Worm (Caenorhabditis elegans): Measurements from ENCODE around the gene C04C11.1.

Gene C04C11.1

ce11 chrX:13977439-13978118, 42.8 kb upstream of the C04C11.1 start, which contains the start of gene F48F7.6 (continued):
- no peak for TF ChIP-seq nhr-111 (GFP tag; optimal IDR thresholded peaks at IDR 0.05)
- TF ChIP-seq D1046.2 (GFP tag; IDR thresholded peaks at IDR 0.05): no peak
- TF ChIP-seq Y105C5A.15 (GFP tag; IDR thresholded peaks at IDR 0.05): no peak
- TF ChIP-seq nhr-48 (tag; optimal IDR thresholded peaks at IDR 0.05): no peak
- no peak for TF ChIP-seq ztf-7 (tag; optimal IDR thresholded peaks at IDR 0.05)

DNA sequence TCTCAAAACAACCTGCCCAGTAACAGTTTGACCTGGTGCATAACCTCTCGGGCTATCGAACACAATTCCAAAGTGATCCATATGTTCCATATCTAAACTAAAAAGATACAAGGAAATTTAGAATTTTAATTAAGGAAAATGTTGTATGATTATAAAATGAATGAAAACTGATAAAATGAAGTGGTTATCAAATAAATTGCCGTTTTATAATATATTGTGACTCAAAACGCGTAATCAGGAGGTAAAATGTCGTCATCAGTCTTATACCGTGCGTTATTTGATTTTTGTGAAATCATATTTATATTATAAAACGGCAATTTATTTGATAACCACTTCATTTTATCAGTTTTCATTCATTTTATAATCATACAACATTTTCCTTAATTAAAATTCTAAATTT, 40.0 kb upstream of the C04C11.1 start, which contains the start of gene arrd-24:
arrd-24 (minus strand) TSS at position 101 of the 400 bp plus-strand sequence.
- TF ChIP-seq pqm-1 (tag; optimal IDR thresholded peaks at IDR 0.05): peak; percentile 24

- TF ChIP-seq cey-2 (tag; optimal IDR thresholded peaks at IDR 0.05; ENCODE audit: borderline replicate concordance, insufficient read depth) (no peak), unc-62 (GFP tag; optimal IDR thresholded peaks at IDR 0.05 in 1 of 2) (no peak), unc-62 (tag; optimal IDR thresholded peaks at IDR 0.05) (no peak)
Measured at ce11 chrX:13986307-13986706, 34.1 kb upstream of the C04C11.1 start, which contains the start of gene irld-24. TSS of gene irld-24 (plus strand) at chrX:13986607.

DNA sequence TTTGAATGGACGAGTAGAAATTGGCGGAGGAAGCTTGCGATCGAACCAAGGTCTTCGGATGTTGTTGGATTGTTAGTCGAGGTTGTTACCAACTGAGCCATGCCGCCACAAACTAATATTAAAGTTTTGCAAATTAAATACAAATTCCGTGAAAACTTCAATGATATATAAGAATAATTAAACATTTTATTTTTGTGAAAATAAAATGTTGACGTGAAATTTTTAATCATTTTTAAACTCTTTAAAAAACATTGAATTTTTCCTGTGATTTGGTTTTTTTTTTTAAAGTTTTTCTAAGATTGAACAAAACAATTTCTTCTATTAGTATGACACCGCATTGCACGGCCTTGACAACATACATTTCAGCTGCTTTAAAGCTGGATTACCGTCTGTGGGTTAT, 29.7 kb upstream of the C04C11.1 start, which contains the start of gene C31E10.11:
C31E10.11 (minus strand) TSS at position 101 of the 400 bp plus-strand sequence.
- TF ChIP-seq aha-1 (tag): no peak
- no peak for TF ChIP-seq F44E2.7 (GFP tag; IDR thresholded peaks at IDR 0.05)
- TF ChIP-seq F49E8.2 (tag; optimal IDR thresholded peaks at IDR 0.05; ENCODE audit: borderline replicate concordance): no peak
- TF ChIP-seq unc-130 (GFP tag; optimal IDR thresholded peaks at IDR 0.05): no peak
- no peak for TF ChIP-seq lir-3 (tag; optimal IDR thresholded peaks at IDR 0.05)
- TF ChIP-seq F26F4.8 (GFP tag; conservative IDR thresholded peaks at IDR 0.05): no peak
- TF ChIP-seq ZK546.5 (tag; optimal IDR thresholded peaks at IDR 0.05): no peak
- no peak for TF ChIP-seq nhr-237 (tag; optimal IDR thresholded peaks at IDR 0.05)
- no peak for TF ChIP-seq attf-4 (tag; optimal IDR thresholded peaks at IDR 0.05)
- no peak for TF ChIP-seq zip-2 (tag; optimal IDR thresholded peaks at IDR 0.05)
- no peak for TF ChIP-seq pqm-1 (tag; optimal IDR thresholded peaks at IDR 0.05)

- no peak for TF ChIP-seq lim-7 (GFP tag; IDR thresholded peaks at IDR 0.05)
- TF ChIP-seq ceh-20 (GFP tag; IDR thresholded peaks at IDR 0.05): no peak
- TF ChIP-seq unc-62 (GFP tag; optimal IDR thresholded peaks at IDR 0.05 in 1 of 2): no peak
- TF ChIP-seq unc-62 (tag; optimal IDR thresholded peaks at IDR 0.05): no peak
- TF ChIP-seq F26F4.8 (GFP tag; conservative IDR thresholded peaks at IDR 0.05): no peak
- TF ChIP-seq nhr-28 (tag; optimal IDR thresholded peaks at IDR 0.05): peak; percentile 5
- no peak for TF ChIP-seq spr-3 (GFP tag; optimal IDR thresholded peaks at IDR 0.05)
- TF ChIP-seq duxl-1 (tag; optimal IDR thresholded peaks at IDR 0.05; ENCODE audit: poor library complexity): peak; percentile 30
- TF ChIP-seq nhr-237 (tag; optimal IDR thresholded peaks at IDR 0.05): no peak
- TF ChIP-seq dpl-1 (GFP tag; optimal IDR thresholded peaks at IDR 0.05): peak; percentile 34
- no peak for TF ChIP-seq pha-4 (GFP tag; IDR thresholded peaks at IDR 0.05)
- TF ChIP-seq pha-4 (tag; optimal IDR thresholded peaks at IDR 0.05): peak; percentile 16
- TF ChIP-seq saeg-2 (GFP tag; IDR thresholded peaks at IDR 0.05): no peak
- TF ChIP-seq lin-13 (GFP tag; optimal IDR thresholded peaks at IDR 0.05): no peak
- TF ChIP-seq rbr-2 (tag; optimal IDR thresholded peaks at IDR 0.05): peak; percentile 13
- TF ChIP-seq mdt-29 (GFP tag; IDR thresholded peaks at IDR 0.05): no peak
- TF ChIP-seq zip-2 (tag; optimal IDR thresholded peaks at IDR 0.05): no peak
- TF ChIP-seq dmd-9 (GFP tag; IDR thresholded peaks at IDR 0.05): no peak
- peak; percentile 11 for TF ChIP-seq F37D6.2 (tag; optimal IDR thresholded peaks at IDR 0.05)
- no peak for TF ChIP-seq lin-15B (tag; optimal IDR thresholded peaks at IDR 0.05)
- TF ChIP-seq egl-43 (GFP tag; IDR thresholded peaks at IDR 0.05): no peak
- TF ChIP-seq snpc-4 (tag; optimal IDR thresholded peaks at IDR 0.05): no peak
- peak; percentile 90 for TF ChIP-seq aha-1 (tag)
- no peak for TF ChIP-seq Y48G9A.11 (GFP tag; IDR thresholded peaks at IDR 0.05)
- peak; percentile 69 for TF ChIP-seq hmg-1.1 (GFP tag; IDR thresholded peaks at IDR 0.05)
- TF ChIP-seq ceh-32 (tag; optimal IDR thresholded peaks at IDR 0.05; ENCODE audit: poor library complexity): no peak
- TF ChIP-seq ceh-28 (tag; optimal IDR thresholded peaks at IDR 0.05): no peak
- no peak for TF ChIP-seq nhr-111 (GFP tag; optimal IDR thresholded peaks at IDR 0.05)
- TF ChIP-seq fos-1 (tag; optimal IDR thresholded peaks at IDR 0.05): no peak
- TF ChIP-seq nhr-6 (tag; optimal IDR thresholded peaks at IDR 0.05): no peak
- no peak for TF ChIP-seq Y5F2A.4 (GFP tag; optimal IDR thresholded peaks at IDR 0.05)
Measured at ce11 chrX:13995803-13996388, 24.5 kb upstream of the C04C11.1 start, which contains the start of the genes C31E10.5 and C31E10.6. TSS of gene C31E10.5 (minus strand) at chrX:13995834. TSS of gene C31E10.6 (plus strand) at chrX:13996338.
